Worm (Caenorhabditis elegans) whole organism, early embryonic: ENCODE data around the gene cest-2.1.

Source experiments
- aly-1 ChIP-seq: sonication (generic microtip); optimal IDR thresholded peaks from 2 replicates; lab custom pipeline; 2016; ENCODE audit warnings: missing genetic modification characterization, missing compliant biosample characterization
- ama-1 ChIP-seq: fragments of 150-350 bp; optimal IDR thresholded peaks from 2 replicates; lab custom pipeline; 2014
- ceh-13 ChIP-seq: fragments of 200-800 bp; sonication (Bioruptor generic); optimal IDR thresholded peaks from 2 replicates; lab custom pipeline; 2018; ENCODE audit warnings: mild to moderate bottlenecking, missing genetic modification characterization, missing compliant biosample characterization
- ets-7 ChIP-seq: sonication (generic microtip); optimal IDR thresholded peaks from 2 replicates; lab custom pipeline; 2016; ENCODE audit warnings: missing genotype, missing genetic modification characterization, missing compliant biosample characterization
- flt-1 ChIP-seq: fragments of 200-800 bp; sonication (Bioruptor generic); IDR thresholded peaks from 2 replicates; pipeline ENCODE4 v1.3.6; 2022; ENCODE audit warnings: missing genetic modification characterization, missing compliant biosample characterization
- hmbx-1 ChIP-seq: sonication (generic microtip); optimal IDR thresholded peaks from 2 replicates; lab custom pipeline; 2016; ENCODE audit warnings: mild to moderate bottlenecking, missing genetic modification characterization, missing compliant biosample characterization
- hmg-4 ChIP-seq: fragments of 200-800 bp; sonication (Bioruptor generic); optimal IDR thresholded peaks from 2 replicates; lab custom pipeline; 2018; ENCODE audit warnings: mild to moderate bottlenecking, missing genetic modification characterization, missing compliant biosample characterization
- hnd-1 ChIP-seq: sonication (generic microtip); optimal IDR thresholded peaks from 2 replicates; lab custom pipeline; 2016; ENCODE audit warnings: missing genetic modification characterization, missing compliant biosample characterization
- pes-1 ChIP-seq: fragments of 200-800 bp; sonication (Bioruptor generic); IDR thresholded peaks from 2 replicates; pipeline ENCODE4 v1.3.6; 2022; ENCODE audit warnings: missing genetic modification reagents, missing genetic modification characterization, missing compliant biosample characterization
- tbx-11 ChIP-seq: fragments of 200-800 bp; sonication (Bioruptor generic); IDR thresholded peaks from 2 replicates; pipeline ENCODE4 v1.3.6; 2022; ENCODE audit warnings: missing genetic modification characterization, missing compliant biosample characterization
- tbx-37 ChIP-seq: fragments of 200-800 bp; sonication (Bioruptor generic); conservative IDR thresholded peaks from 2 replicates; pipeline ENCODE4 v1.3.6; 2022; ENCODE audit warnings: missing genetic modification reagents, missing genetic modification characterization, missing compliant biosample characterization
- tra-4 ChIP-seq: sonication (generic microtip); optimal IDR thresholded peaks from 2 replicates; lab custom pipeline; 2017; ENCODE audit warnings: missing genetic modification characterization, missing compliant biosample characterization

ce11 chrV:14134757-14135441 lies 36.4 kb downstream of the cest-2.1 start:
- TF ChIP-seq ceh-13 (GFP tag; lab: Kevin White, UChicago) (no peak), tbx-37 (GFP tag; lab: Robert Waterston, UW) (no peak), ets-7 (tag; lab: Kevin White, UChicago) (no peak), pes-1 (GFP tag; lab: Robert Waterston, UW) (no peak), tra-4 (no peak), ama-1 (lab: Kevin White, UChicago) (no peak), hmbx-1 (tag; lab: Kevin White, UChicago) (no peak), hmg-4 (GFP tag; lab: Kevin White, UChicago) (no peak), flt-1 (GFP tag; lab: Robert Waterston, UW) (no peak), hnd-1 (tag; lab: Kevin White, UChicago) (no peak), tbx-11 (no peak), aly-1 (tag; lab: Kevin White, UChicago) (no peak)
